Fruit fly (Drosophila melanogaster) whole organism, pupa: ENCODE results near the gene CG14664.
A peak's percentile ranks its signal among the peaks of the same experiment; 100 is the strongest.

Experiments used
- CG10348 ChIP-seq: fragments of 200-800 bp; sonication (Bioruptor generic); IDR thresholded peaks from 2 replicates; pipeline ENCODE4 v1.3.6; 2022; ENCODE audit warnings: missing biosample characterization, missing genetic modification characterization
- CG12605 ChIP-seq: fragments of 200-800 bp; sonication (Bioruptor generic); IDR thresholded peaks from 2 replicates; pipeline ENCODE4 v1.3.6; 2022; ENCODE audit warnings: missing biosample characterization, missing genetic modification characterization
- CG13204 ChIP-seq: fragments of 200-800 bp; sonication (Bioruptor generic); optimal IDR thresholded peaks from 2 replicates; lab custom pipeline; 2018; ENCODE audit warnings: missing biosample characterization, mild to moderate bottlenecking, missing genetic modification characterization, moderate library complexity
- CG14655 ChIP-seq: fragments of 200-800 bp; sonication (Bioruptor generic); optimal IDR thresholded peaks from 3 replicates; lab custom pipeline; 2017; ENCODE audit warnings: mild to moderate bottlenecking, missing biosample characterization, missing genetic modification reagents, missing genetic modification characterization
- CG15710 ChIP-seq: fragments of 200-800 bp; sonication (Bioruptor generic); optimal IDR thresholded peaks from 2 replicates; lab custom pipeline; 2018; ENCODE audit warnings: missing biosample characterization, mild to moderate bottlenecking, missing genetic modification characterization, moderate library complexity
- CG17806 ChIP-seq: fragments of 200-800 bp; sonication (Bioruptor generic); optimal IDR thresholded peaks from 2 replicates; lab custom pipeline; 2018; ENCODE audit warnings: missing biosample characterization, mild to moderate bottlenecking, missing genetic modification characterization, moderate library complexity
- CG32121 ChIP-seq: fragments of 200-800 bp; sonication (Bioruptor generic); IDR thresholded peaks from 2 replicates; pipeline ENCODE4 v1.3.6; 2022; ENCODE audit warnings: missing biosample characterization, missing genetic modification characterization
- CG34367 ChIP-seq: fragments of 200-800 bp; sonication (Bioruptor generic); optimal IDR thresholded peaks from 2 replicates; lab custom pipeline; 2018; ENCODE audit warnings: missing biosample characterization, mild to moderate bottlenecking, missing genetic modification characterization
- CG4496 ChIP-seq: fragments of 200-800 bp; sonication (Bioruptor generic); IDR thresholded peaks from 3 replicates; pipeline ENCODE4 v1.3.6; 2022; ENCODE audit warnings: missing biosample characterization, missing genetic modification characterization
- CG8159 ChIP-seq: fragments of 200-800 bp; sonication (Bioruptor generic); optimal IDR thresholded peaks from 3 replicates; lab custom pipeline; 2018; ENCODE audit warnings: missing biosample characterization, mild to moderate bottlenecking, missing genetic modification characterization, moderate library complexity
- CG8301 ChIP-seq: fragments of 200-800 bp; sonication (Bioruptor generic); optimal IDR thresholded peaks from 2 replicates; lab custom pipeline; 2018; ENCODE audit warnings: missing biosample characterization, mild to moderate bottlenecking, missing genetic modification characterization
- CG9948 ChIP-seq: fragments of 200-800 bp; sonication (Bioruptor generic); optimal IDR thresholded peaks from 2 replicates; lab custom pipeline; 2018; ENCODE audit warnings: missing biosample characterization, mild to moderate bottlenecking, missing genetic modification characterization, moderate library complexity
- D1 ChIP-seq: fragments of 200-800 bp; sonication (Bioruptor generic); optimal IDR thresholded peaks from 2 replicates; lab custom pipeline; 2018; ENCODE audit warnings: missing biosample characterization, mild to moderate bottlenecking, missing genetic modification characterization, moderate library complexity
- EcR ChIP-seq: fragments of 200-800 bp; sonication (Bioruptor generic); optimal IDR thresholded peaks from 3 replicates; lab custom pipeline; 2019; ENCODE audit warnings: missing biosample characterization, missing genetic modification characterization, mild to moderate bottlenecking, moderate library complexity, missing genetic modification reagents
- Ets98B ChIP-seq: fragments of 200-800 bp; sonication (Bioruptor generic); IDR thresholded peaks from 2 replicates; pipeline ENCODE4 v1.3.6; 2022; ENCODE audit warnings: missing biosample characterization, missing genetic modification characterization
- Pif1A ChIP-seq: fragments of 200-800 bp; sonication (Bioruptor generic); optimal IDR thresholded peaks from 3 replicates; lab custom pipeline; 2016; ENCODE audit warnings: missing biosample characterization, missing genetic modification characterization
- Pif1B ChIP-seq: fragments of 200-800 bp; sonication (Bioruptor generic); optimal IDR thresholded peaks from 3 replicates; lab custom pipeline; 2016; ENCODE audit warnings: missing biosample characterization, missing genetic modification characterization
- Snoo ChIP-seq: fragments of 200-800 bp; sonication (Bioruptor generic); optimal IDR thresholded peaks from 3 replicates; lab custom pipeline; 2017; ENCODE audit warnings: missing biosample characterization, mild to moderate bottlenecking, missing genetic modification characterization, inconsistent platforms
- fd96Ca ChIP-seq: fragments of 200-800 bp; sonication (Bioruptor generic); IDR thresholded peaks from 3 replicates; pipeline ENCODE4 v1.3.6; 2022; ENCODE audit warnings: missing biosample characterization, missing genetic modification characterization
- gl ChIP-seq: fragments of 200-800 bp; sonication (Bioruptor generic); optimal IDR thresholded peaks from 2 replicates; lab custom pipeline; 2018; ENCODE audit warnings: missing biosample characterization, mild to moderate bottlenecking, missing genetic modification characterization
- rn ChIP-seq: fragments of 200-800 bp; sonication (Bioruptor generic); IDR thresholded peaks from 2 replicates; pipeline ENCODE4 v1.3.6; 2022; ENCODE audit warnings: missing biosample characterization, missing genetic modification characterization

CG14664 gene

DNA sequence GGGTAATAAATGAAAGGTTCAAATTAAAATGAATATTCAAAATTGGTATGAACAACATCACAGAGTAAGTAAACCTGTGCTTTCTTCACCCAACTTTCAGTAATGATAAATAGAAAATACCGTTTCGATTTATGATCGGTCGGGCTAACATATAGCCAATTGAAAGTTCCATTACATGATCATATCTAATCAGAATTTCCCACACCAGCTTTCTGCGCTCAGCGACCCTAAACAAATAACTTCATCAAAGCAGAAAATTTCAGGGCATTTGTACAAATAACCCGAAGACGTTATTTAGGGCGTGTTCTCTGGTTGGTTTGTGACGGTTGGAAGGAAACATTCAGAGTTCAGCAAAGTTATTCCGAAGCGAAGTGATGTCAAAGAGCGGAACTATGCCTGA lies 20.1 kb upstream of the CG14664 start:
- TF ChIP-seq CG4496 (GFP tag; lab: Robert Waterston, UW) (no peak), rn (GFP tag; lab: Robert Waterston, UW) (no peak), CG10348 (no peak)

DNA sequence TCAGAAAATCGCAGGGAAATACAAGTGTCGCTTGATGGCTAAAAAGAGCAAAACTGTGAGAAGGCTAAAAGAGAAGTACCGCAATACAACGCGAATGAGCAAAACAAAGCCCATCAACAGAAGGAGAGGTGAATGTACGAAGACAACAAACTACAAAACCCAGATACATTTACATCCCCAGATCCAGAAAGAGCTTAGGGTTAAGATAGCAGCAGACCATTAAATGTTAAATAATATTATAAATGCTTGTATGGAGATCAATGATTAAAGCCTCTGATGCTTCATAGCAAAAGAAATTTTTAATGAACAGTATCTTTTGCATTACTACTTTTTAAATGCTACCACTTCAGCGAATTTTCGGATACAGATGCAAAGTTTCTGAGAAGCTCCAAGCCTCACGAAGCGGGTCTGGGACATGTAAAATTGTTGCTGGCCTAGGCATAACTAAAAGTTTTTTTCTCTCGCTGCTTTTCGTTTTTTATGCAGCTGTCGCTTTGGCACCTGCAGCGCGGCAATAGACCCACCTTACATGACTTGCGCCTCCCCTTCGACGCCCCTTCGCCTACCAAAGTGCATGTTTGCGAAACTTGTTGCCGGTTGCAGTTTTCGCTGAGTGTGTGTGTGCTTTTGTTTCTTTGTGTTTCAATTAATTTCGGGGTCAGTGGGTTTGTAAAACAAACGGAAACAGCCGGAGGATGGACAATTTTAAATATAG lies 18.5 kb upstream of the CG14664 start:
- TF ChIP-seq rn (GFP tag; lab: Robert Waterston, UW) (no peak), CG34367 (tag; lab: Kevin White, UChicago) (no peak), Pif1B (no peak), CG9948 (tag; lab: Kevin White, UChicago) (no peak), CG13204 (GFP tag; lab: Kevin White, UChicago) (no peak), CG12605 (GFP tag; lab: Robert Waterston, UW) (no peak), CG14655 (GFP tag; lab: Kevin White, UChicago) (no peak), CG4496 (GFP tag; lab: Robert Waterston, UW) (peak; percentile 55; the same call in 2 of the 3 replicates), CG8301 (tag; lab: Kevin White, UChicago) (no peak), D1 (no peak), CG17806 (no peak), CG15710 (tag; lab: Kevin White, UChicago) (no peak), fd96Ca (GFP tag; lab: Robert Waterston, UW) (no peak; the same call in 2 of the 3 replicates), Snoo (tag; lab: Kevin White, UChicago) (no peak), Ets98B (GFP tag; lab: Robert Waterston, UW) (peak; percentile 36; the same call in 1 of the 2 replicates), Pif1A (GFP tag; lab: Kevin White, UChicago) (no peak), CG8159 (tag; lab: Kevin White, UChicago) (no peak), CG10348 (no peak), CG32121 (peak; percentile 25; the same call in 1 of the 2 replicates), EcR (GFP tag; lab: Kevin White, UChicago) (peak; percentile 83), gl (tag; lab: Kevin White, UChicago) (no peak)

DNA sequence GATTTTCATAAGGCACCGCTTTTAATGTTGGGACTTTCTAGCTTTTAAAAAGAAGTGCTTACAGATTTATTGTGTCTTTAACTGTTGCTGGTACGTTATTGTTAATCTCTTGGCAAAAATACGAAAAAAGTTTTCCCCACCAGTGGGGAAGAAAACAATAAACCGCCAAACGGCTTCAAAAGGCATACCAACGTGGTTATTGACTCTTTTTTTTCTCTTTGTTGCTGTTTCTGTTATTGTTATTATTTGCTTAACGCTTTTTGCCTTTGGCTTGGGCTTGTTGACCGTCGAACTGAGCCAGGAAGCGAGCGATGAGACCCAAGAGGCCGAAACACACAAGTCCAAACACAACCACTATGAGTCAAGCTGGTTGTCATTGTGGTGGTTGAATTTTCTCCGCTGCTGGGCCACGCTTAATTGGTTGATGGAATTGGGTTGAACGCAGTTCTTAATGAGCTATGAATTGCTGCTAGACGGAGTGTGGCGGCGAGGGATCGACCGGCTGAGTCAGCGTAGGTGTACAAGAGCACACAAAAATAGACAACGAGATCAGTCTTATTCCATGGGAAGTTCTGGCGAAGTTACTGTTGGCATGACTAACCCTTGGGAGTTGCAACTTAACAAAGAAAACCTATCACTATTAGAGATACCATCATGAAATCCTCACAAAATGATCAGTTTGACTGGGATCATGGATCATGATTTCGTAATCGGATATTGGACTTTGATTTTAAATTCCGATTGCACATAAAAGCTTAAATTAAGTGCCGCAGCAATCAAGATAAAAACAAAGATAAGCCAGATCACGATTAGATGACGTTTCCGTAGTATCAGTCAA lies 16.4 kb upstream of the CG14664 start:
- no peak for TF ChIP-seq fd96Ca (GFP tag; lab: Robert Waterston, UW)
- TF ChIP-seq Ets98B (GFP tag; lab: Robert Waterston, UW), result no peak
- peak; percentile 11 for TF ChIP-seq EcR (GFP tag; lab: Kevin White, UChicago)

DNA sequence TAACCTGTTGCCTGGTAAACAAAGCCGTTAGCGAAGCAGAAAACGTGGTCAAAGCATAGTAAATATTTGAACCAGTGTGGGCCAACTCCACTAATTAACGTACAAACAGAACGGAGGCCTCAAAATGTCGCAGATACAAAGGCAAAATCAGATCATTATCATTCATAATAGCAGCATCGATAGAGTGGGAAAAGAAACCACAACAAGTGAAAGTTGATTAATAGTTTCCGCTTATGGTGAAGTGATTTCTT lies 15.9 kb upstream of the CG14664 start:
- TF ChIP-seq CG8159 (tag; lab: Kevin White, UChicago) (no peak), CG10348 (no peak), CG17806 (no peak), CG34367 (tag; lab: Kevin White, UChicago) (no peak), CG13204 (GFP tag; lab: Kevin White, UChicago) (no peak), CG15710 (tag; lab: Kevin White, UChicago) (no peak), Pif1B (no peak), CG8301 (tag; lab: Kevin White, UChicago) (no peak), Pif1A (GFP tag; lab: Kevin White, UChicago) (no peak), CG32121 (no peak), gl (tag; lab: Kevin White, UChicago) (no peak), Ets98B (GFP tag; lab: Robert Waterston, UW) (no peak), D1 (no peak), rn (GFP tag; lab: Robert Waterston, UW) (no peak), EcR (GFP tag; lab: Kevin White, UChicago) (no peak), CG14655 (GFP tag; lab: Kevin White, UChicago) (no peak), CG12605 (GFP tag; lab: Robert Waterston, UW) (no peak), CG4496 (GFP tag; lab: Robert Waterston, UW) (no peak), CG9948 (tag; lab: Kevin White, UChicago) (no peak)

DNA sequence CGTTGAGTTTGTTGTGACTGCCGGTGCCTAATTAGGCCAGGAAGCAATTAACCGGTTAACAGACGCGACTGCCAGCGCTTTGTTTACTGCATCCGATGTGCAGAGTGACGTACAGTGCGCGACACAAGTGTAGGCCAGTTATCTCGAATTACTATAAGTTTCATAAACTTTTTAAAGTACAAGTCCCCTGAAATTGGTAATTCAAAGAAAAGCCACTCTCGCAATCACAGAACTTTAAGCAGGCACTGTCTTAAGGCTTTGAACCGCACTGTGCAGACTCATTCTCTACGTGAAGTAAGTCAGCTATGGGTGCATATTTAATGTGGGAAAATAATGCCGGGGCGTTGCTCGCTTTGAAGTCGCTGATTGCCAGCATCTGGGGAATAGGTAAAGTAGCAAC lies 14.5 kb upstream of the CG14664 start:
- TF ChIP-seq CG13204 (GFP tag; lab: Kevin White, UChicago), result peak; percentile 74
- TF ChIP-seq fd96Ca (GFP tag; lab: Robert Waterston, UW), result peak; percentile 94
- peak; percentile 96 for TF ChIP-seq CG4496 (GFP tag; lab: Robert Waterston, UW)
- peak; percentile 77 for TF ChIP-seq CG10348
- TF ChIP-seq Pif1A (GFP tag; lab: Kevin White, UChicago), result peak; percentile 93
- TF ChIP-seq D1, result peak; percentile 29
- TF ChIP-seq CG32121, result peak; percentile 93
- peak; percentile 90 for TF ChIP-seq CG15710 (tag; lab: Kevin White, UChicago)
- peak; percentile 76 for TF ChIP-seq Snoo (tag; lab: Kevin White, UChicago)
- peak; percentile 87 for TF ChIP-seq CG17806
- peak; percentile 87 for TF ChIP-seq Pif1B
- TF ChIP-seq rn (GFP tag; lab: Robert Waterston, UW), result peak; percentile 80; the same call in 1 of the 2 replicates
- TF ChIP-seq CG9948 (tag; lab: Kevin White, UChicago), result peak; percentile 79
- peak; percentile 95 for TF ChIP-seq Ets98B (GFP tag; lab: Robert Waterston, UW)
- TF ChIP-seq EcR (GFP tag; lab: Kevin White, UChicago), result peak; percentile 43
- TF ChIP-seq CG14655 (GFP tag; lab: Kevin White, UChicago), result peak; percentile 89
- TF ChIP-seq gl (tag; lab: Kevin White, UChicago), result peak; percentile 81
- TF ChIP-seq CG8301 (tag; lab: Kevin White, UChicago), result peak; percentile 92
- TF ChIP-seq CG8159 (tag; lab: Kevin White, UChicago), result peak; percentile 87
- peak; percentile 91 for TF ChIP-seq CG12605 (GFP tag; lab: Robert Waterston, UW)
- peak; percentile 86 for TF ChIP-seq CG34367 (tag; lab: Kevin White, UChicago)
